Worm (Caenorhabditis elegans): Measurements from ENCODE around the gene C36C5.4.

The C36C5.4 gene

ce11 chrV:3149910-3150428 lies 16.4 kb upstream of the C36C5.4 start:
- TF ChIP-seq ceh-36 (tag; optimal IDR thresholded peaks at IDR 0.05): no peak
- TF ChIP-seq flt-1 (GFP tag; IDR thresholded peaks at IDR 0.05): no peak
- TF ChIP-seq hmbx-1 (tag; optimal IDR thresholded peaks at IDR 0.05): no peak
- TF ChIP-seq F13C5.2 (tag; optimal IDR thresholded peaks at IDR 0.05): no peak
- TF ChIP-seq aly-1 (tag; optimal IDR thresholded peaks at IDR 0.05): no peak
- no peak for TF ChIP-seq hnd-1 (tag; optimal IDR thresholded peaks at IDR 0.05)
- no peak for TF ChIP-seq sea-1 (GFP tag; conservative IDR thresholded peaks at IDR 0.05)
- TF ChIP-seq scrt-1 (GFP tag; IDR thresholded peaks at IDR 0.05): no peak
- no peak for TF ChIP-seq B0310.2 (tag; optimal IDR thresholded peaks at IDR 0.05)
- no peak for TF ChIP-seq tbx-37 (GFP tag; conservative IDR thresholded peaks at IDR 0.05)
- no peak for TF ChIP-seq hmg-4 (GFP tag; optimal IDR thresholded peaks at IDR 0.05)
- no peak for TF ChIP-seq tra-4 (tag; optimal IDR thresholded peaks at IDR 0.05)
- TF ChIP-seq ceh-13 (GFP tag; optimal IDR thresholded peaks at IDR 0.05): no peak
- no peak for TF ChIP-seq tbx-11 (GFP tag; IDR thresholded peaks at IDR 0.05)
- no peak for TF ChIP-seq ets-7 (tag; optimal IDR thresholded peaks at IDR 0.05)
- TF ChIP-seq pes-1 (GFP tag; IDR thresholded peaks at IDR 0.05): no peak
- TF ChIP-seq ama-1 (optimal IDR thresholded peaks at IDR 0.05): no peak

ce11 chrV:3151862-3152261 lies 14.5 kb upstream of the C36C5.4 start, which contains the start of gene srab-6:
TSS of gene srab-6 (minus strand) at chrV:3151962.
- TF ChIP-seq ets-7 (tag; optimal IDR thresholded peaks at IDR 0.05): no peak
- TF ChIP-seq ama-1 (optimal IDR thresholded peaks at IDR 0.05): no peak

ce11 chrV:3155072-3155471 lies 11.3 kb upstream of the C36C5.4 start, which contains the start of gene srab-7:
TSS of gene srab-7 (minus strand) at chrV:3155172.
- TF ChIP-seq ceh-36 (tag; optimal IDR thresholded peaks at IDR 0.05) (no peak), F13C5.2 (tag; optimal IDR thresholded peaks at IDR 0.05) (no peak), aly-1 (tag; optimal IDR thresholded peaks at IDR 0.05) (no peak), flt-1 (GFP tag; IDR thresholded peaks at IDR 0.05) (no peak), tbx-37 (GFP tag; conservative IDR thresholded peaks at IDR 0.05) (no peak), ets-7 (tag; optimal IDR thresholded peaks at IDR 0.05) (no peak), tra-4 (tag; optimal IDR thresholded peaks at IDR 0.05) (no peak), hmg-4 (GFP tag; optimal IDR thresholded peaks at IDR 0.05) (no peak), pes-1 (GFP tag; IDR thresholded peaks at IDR 0.05) (no peak), ceh-13 (GFP tag; optimal IDR thresholded peaks at IDR 0.05) (no peak), sea-1 (GFP tag; conservative IDR thresholded peaks at IDR 0.05) (no peak), tbx-11 (GFP tag; IDR thresholded peaks at IDR 0.05) (no peak), hnd-1 (tag; optimal IDR thresholded peaks at IDR 0.05) (no peak), scrt-1 (GFP tag; IDR thresholded peaks at IDR 0.05) (no peak)

- no peak for TF ChIP-seq hnd-1 (tag; optimal IDR thresholded peaks at IDR 0.05)
- no peak for TF ChIP-seq ceh-36 (tag; optimal IDR thresholded peaks at IDR 0.05)
- TF ChIP-seq scrt-1 (GFP tag; IDR thresholded peaks at IDR 0.05): no peak
These were observed 9.6 kb upstream of the C36C5.4 start, which contains the start of gene exh-1 for ce11 chrV:3156786-3157185. TSS of gene exh-1 (plus strand) at chrV:3157086.

ce11 chrV:3158379-3158778 lies 8.0 kb upstream of the C36C5.4 start:
- no peak for TF ChIP-seq aly-1 (tag; optimal IDR thresholded peaks at IDR 0.05)
- TF ChIP-seq sea-1 (GFP tag; conservative IDR thresholded peaks at IDR 0.05): no peak
- TF ChIP-seq ama-1 (optimal IDR thresholded peaks at IDR 0.05): no peak
- TF ChIP-seq tbx-11 (GFP tag; IDR thresholded peaks at IDR 0.05): no peak
- no peak for TF ChIP-seq ets-7 (tag; optimal IDR thresholded peaks at IDR 0.05)
- no peak for TF ChIP-seq hnd-1 (tag; optimal IDR thresholded peaks at IDR 0.05)
- TF ChIP-seq F13C5.2 (tag; optimal IDR thresholded peaks at IDR 0.05): no peak
- no peak for TF ChIP-seq B0310.2 (tag; optimal IDR thresholded peaks at IDR 0.05)
- no peak for TF ChIP-seq tra-4 (tag; optimal IDR thresholded peaks at IDR 0.05)
- no peak for TF ChIP-seq ceh-36 (tag; optimal IDR thresholded peaks at IDR 0.05)
- TF ChIP-seq hmg-4 (GFP tag; optimal IDR thresholded peaks at IDR 0.05): no peak

- TF ChIP-seq hnd-1 (tag; optimal IDR thresholded peaks at IDR 0.05) (no peak), aly-1 (tag; optimal IDR thresholded peaks at IDR 0.05) (no peak), scrt-1 (GFP tag; IDR thresholded peaks at IDR 0.05) (no peak), ama-1 (optimal IDR thresholded peaks at IDR 0.05) (no peak)
These were observed 7.1 kb upstream of the C36C5.4 start, which contains the start of gene C36C5.12 for ce11 chrV:3159252-3159651. TSS of gene C36C5.12 (minus strand) at chrV:3159352.

ce11 chrV:3162299-3162698 lies 4.1 kb upstream of the C36C5.4 start:
- TF ChIP-seq aly-1 (tag; optimal IDR thresholded peaks at IDR 0.05): no peak
- no peak for TF ChIP-seq scrt-1 (GFP tag; IDR thresholded peaks at IDR 0.05)
- TF ChIP-seq ceh-36 (tag; optimal IDR thresholded peaks at IDR 0.05): no peak
- TF ChIP-seq hmbx-1 (tag; optimal IDR thresholded peaks at IDR 0.05): no peak
- no peak for TF ChIP-seq hnd-1 (tag; optimal IDR thresholded peaks at IDR 0.05)
- no peak for TF ChIP-seq B0310.2 (tag; optimal IDR thresholded peaks at IDR 0.05)
- TF ChIP-seq pes-1 (GFP tag; IDR thresholded peaks at IDR 0.05): no peak
- no peak for TF ChIP-seq sea-1 (GFP tag; conservative IDR thresholded peaks at IDR 0.05)
- no peak for TF ChIP-seq ama-1 (optimal IDR thresholded peaks at IDR 0.05)
- TF ChIP-seq tbx-37 (GFP tag; conservative IDR thresholded peaks at IDR 0.05): no peak

- TF ChIP-seq hnd-1 (tag; optimal IDR thresholded peaks at IDR 0.05): no peak
- TF ChIP-seq ceh-36 (tag; optimal IDR thresholded peaks at IDR 0.05): no peak
- TF ChIP-seq flt-1 (GFP tag; IDR thresholded peaks at IDR 0.05): no peak
- TF ChIP-seq F13C5.2 (tag; optimal IDR thresholded peaks at IDR 0.05): no peak
- TF ChIP-seq tbx-37 (GFP tag; conservative IDR thresholded peaks at IDR 0.05): no peak
- TF ChIP-seq hmg-4 (GFP tag; optimal IDR thresholded peaks at IDR 0.05): no peak
- TF ChIP-seq tra-4 (tag; optimal IDR thresholded peaks at IDR 0.05): no peak
- TF ChIP-seq sea-1 (GFP tag; conservative IDR thresholded peaks at IDR 0.05): no peak
- TF ChIP-seq ceh-13 (GFP tag; optimal IDR thresholded peaks at IDR 0.05): no peak
- TF ChIP-seq ets-7 (tag; optimal IDR thresholded peaks at IDR 0.05): no peak
- TF ChIP-seq tbx-11 (GFP tag; IDR thresholded peaks at IDR 0.05): no peak
- no peak for TF ChIP-seq aly-1 (tag; optimal IDR thresholded peaks at IDR 0.05)
- no peak for TF ChIP-seq hmbx-1 (tag; optimal IDR thresholded peaks at IDR 0.05)
- TF ChIP-seq scrt-1 (GFP tag; IDR thresholded peaks at IDR 0.05): no peak
- TF ChIP-seq pes-1 (GFP tag; IDR thresholded peaks at IDR 0.05): no peak
- TF ChIP-seq ama-1 (optimal IDR thresholded peaks at IDR 0.05): no peak
- TF ChIP-seq B0310.2 (tag; optimal IDR thresholded peaks at IDR 0.05): no peak
These were observed 3.2 kb upstream of the C36C5.4 start for ce11 chrV:3163143-3163542.

Data from whole organism, early embryonic.